Fruit fly (Drosophila melanogaster) whole organism, embryonic: Measurements from ENCODE around the gene fit.

ENCODE experiments used
- Antp ChIP-seq: fragments of 200-800 bp; sonication (Bioruptor generic); optimal IDR thresholded peaks from 3 replicates; lab custom pipeline; 2016; ENCODE audit warnings: missing biosample characterization, missing genetic modification characterization
- Asciz ChIP-seq: fragments of 200-800 bp; sonication (Bioruptor generic); optimal IDR thresholded peaks from 2 replicates; lab custom pipeline; 2017; ENCODE audit warnings: missing biosample characterization, mild to moderate bottlenecking, missing genetic modification characterization, missing genetic modification reagents
- Atf-2 ChIP-seq: fragments of 200-800 bp; sonication (Bioruptor generic); optimal IDR thresholded peaks from 2 replicates; lab custom pipeline; 2016; ENCODE audit warnings: missing biosample characterization, missing genetic modification characterization
- Bdp1 ChIP-seq: fragments of 200-800 bp; sonication (Bioruptor generic); optimal IDR thresholded peaks from 3 replicates; lab custom pipeline; 2016; ENCODE audit warnings: missing biosample characterization, missing genetic modification characterization
- Bgb ChIP-seq: fragments of 200-800 bp; sonication (Bioruptor generic); IDR thresholded peaks from 2 replicates; pipeline ENCODE4 v1.3.6; 2022; ENCODE audit warnings: missing biosample characterization, missing genetic modification characterization; ENCODE audit not compliant: partially characterized antibody
- CG11695 ChIP-seq: fragments of 200-800 bp; sonication (Bioruptor generic); IDR thresholded peaks from 3 replicates; pipeline ENCODE4 v1.3.6; 2022; ENCODE audit warnings: missing biosample characterization, missing genetic modification characterization
- CG12155 ChIP-seq: fragments of 200-800 bp; sonication (Bioruptor generic); optimal IDR thresholded peaks from 3 replicates; lab custom pipeline; 2016; ENCODE audit warnings: missing biosample characterization, missing genetic modification characterization
- CG14667 ChIP-seq: fragments of 200-800 bp; sonication (Bioruptor generic); IDR thresholded peaks from 2 replicates; pipeline ENCODE4 v1.3.6; 2022; ENCODE audit warnings: missing biosample characterization, missing genetic modification characterization
- CG14710 ChIP-seq: fragments of 200-800 bp; sonication (Bioruptor generic); optimal IDR thresholded peaks from 3 replicates; lab custom pipeline; 2019; ENCODE audit warnings: missing biosample characterization, mild to moderate bottlenecking, missing genetic modification characterization, moderate library complexity
- CG2202 ChIP-seq: fragments of 200-800 bp; sonication (Bioruptor generic); optimal IDR thresholded peaks from 2 replicates; lab custom pipeline; 2018; ENCODE audit warnings: missing biosample characterization, mild to moderate bottlenecking, missing genetic modification characterization
- CG30403 ChIP-seq: fragments of 200-800 bp; sonication (Bioruptor generic); optimal IDR thresholded peaks from 3 replicates; lab custom pipeline; 2016; ENCODE audit warnings: missing biosample characterization, missing genetic modification characterization
- CG31224 ChIP-seq: fragments of 200-800 bp; sonication (Bioruptor generic); IDR thresholded peaks from 2 replicates; pipeline ENCODE4 v1.3.6; 2022; ENCODE audit warnings: missing biosample characterization, missing genetic modification characterization
- CG4854 ChIP-seq: fragments of 200-800 bp; sonication (Bioruptor generic); optimal IDR thresholded peaks from 2 replicates; lab custom pipeline; 2016; ENCODE audit warnings: missing biosample characterization, missing genetic modification characterization, inconsistent platforms
- CG7745 ChIP-seq: fragments of 200-800 bp; sonication (Bioruptor generic); optimal IDR thresholded peaks from 2 replicates; lab custom pipeline; 2018; ENCODE audit warnings: missing biosample characterization, mild to moderate bottlenecking, missing genetic modification characterization, moderate library complexity
- CG8924 ChIP-seq: fragments of 200-800 bp; optimal IDR thresholded peaks from 3 replicates; lab custom pipeline; 2019; ENCODE audit warnings: missing biosample characterization, mild to moderate bottlenecking, missing genetic modification characterization, moderate library complexity
- CG9876 ChIP-seq: fragments of 200-800 bp; sonication (Bioruptor generic); optimal IDR thresholded peaks from 2 replicates; lab custom pipeline; 2016; ENCODE audit warnings: missing biosample characterization, missing genetic modification characterization
- CTCF ChIP-seq: fragments of 200-800 bp; sonication (Bioruptor generic); optimal IDR thresholded peaks from 2 replicates; lab custom pipeline; 2017; ENCODE audit warnings: missing biosample characterization, mild to moderate bottlenecking, missing genetic modification characterization, moderate library complexity
- Dad ChIP-seq: fragments of 200-800 bp; sonication (Bioruptor generic); optimal IDR thresholded peaks from 3 replicates; lab custom pipeline; 2016; ENCODE audit warnings: missing biosample characterization, missing genetic modification characterization
- Dbx ChIP-seq: fragments of 200-800 bp; sonication (Bioruptor generic); IDR thresholded peaks from 3 replicates; pipeline ENCODE4 v1.3.6; 2022; ENCODE audit warnings: missing biosample characterization, missing genetic modification characterization
- HLHmδ ChIP-seq: fragments of 200-800 bp; sonication (Bioruptor generic); optimal IDR thresholded peaks from 2 replicates; lab custom pipeline; 2018; ENCODE audit warnings: missing biosample characterization, mild to moderate bottlenecking, missing genetic modification characterization, moderate library complexity
- Kr ChIP-seq: fragments of 200-800 bp; sonication (Bioruptor generic); optimal IDR thresholded peaks from 2 replicates; lab custom pipeline; 2017; ENCODE audit warnings: missing biosample characterization, mild to moderate bottlenecking, missing genetic modification characterization
- Max ChIP-seq: fragments of 200-800 bp; sonication (Bioruptor generic); optimal IDR thresholded peaks from 2 replicates; lab custom pipeline; 2016; ENCODE audit warnings: missing biosample characterization, mild to moderate bottlenecking, missing genetic modification characterization
- Med ChIP-seq: fragments of 200-800 bp; sonication (Bioruptor generic); peaks from one replicate; lab custom pipeline; 2016; ENCODE audit warnings: missing biosample characterization, missing genetic modification characterization, mild to moderate bottlenecking, inconsistent platforms, moderate library complexity
- Meics ChIP-seq: fragments of 200-800 bp; sonication (Bioruptor generic); optimal IDR thresholded peaks from 2 replicates; lab custom pipeline; 2017; ENCODE audit warnings: missing biosample characterization, mild to moderate bottlenecking, missing genetic modification characterization
- Mrtf ChIP-seq: fragments of 200-800 bp; sonication (Bioruptor generic); IDR thresholded peaks from 3 replicates; pipeline ENCODE4 v1.3.6; 2022; ENCODE audit warnings: missing biosample characterization, missing genetic modification characterization
- Nf-YC ChIP-seq: fragments of 200-800 bp; optimal IDR thresholded peaks from 3 replicates; lab custom pipeline; 2019; ENCODE audit warnings: missing biosample characterization, mild to moderate bottlenecking, missing genetic modification characterization, moderate library complexity
- Pdp1 ChIP-seq, 2 experiments: fragments of 200-800 bp; sonication (Bioruptor generic); optimal IDR thresholded peaks; 3 replicates each; lab custom pipeline; 2016; ENCODE audit warnings: missing biosample characterization in 2 of 2, missing genetic modification characterization in 2 of 2, mild to moderate bottlenecking in 1 of 2, moderate library complexity in 1 of 2
- Six4 ChIP-seq: fragments of 200-800 bp; sonication (Bioruptor generic); optimal IDR thresholded peaks from 2 replicates; lab custom pipeline; 2016; ENCODE audit warnings: missing biosample characterization, missing genetic modification characterization
- Spps ChIP-seq: fragments of 200-800 bp; sonication (Bioruptor generic); optimal IDR thresholded peaks from 2 replicates; lab custom pipeline; 2018; ENCODE audit warnings: missing biosample characterization, mild to moderate bottlenecking, missing genetic modification characterization
- Sry-β ChIP-seq: fragments of 200-800 bp; sonication (Bioruptor generic); optimal IDR thresholded peaks from 2 replicates; lab custom pipeline; 2018; ENCODE audit warnings: missing biosample characterization, mild to moderate bottlenecking, missing genetic modification characterization, moderate library complexity
- Sry-δ ChIP-seq: fragments of 200-800 bp; sonication (Bioruptor generic); optimal IDR thresholded peaks from 2 replicates; lab custom pipeline; 2016; ENCODE audit warnings: missing biosample characterization, missing genetic modification characterization
- abd-A ChIP-seq: fragments of 200-800 bp; sonication (Bioruptor generic); optimal IDR thresholded peaks from 3 replicates; lab custom pipeline; 2019; ENCODE audit warnings: missing biosample characterization, mild to moderate bottlenecking, missing genetic modification characterization, moderate library complexity
- amos ChIP-seq: fragments of 200-800 bp; sonication (Bioruptor generic); IDR thresholded peaks from 2 replicates; pipeline ENCODE4 v1.3.6; 2022; ENCODE audit warnings: missing biosample characterization, missing genetic modification characterization; ENCODE audit not compliant: partially characterized antibody
- cas ChIP-seq: fragments of 200-800 bp; sonication (Bioruptor generic); IDR thresholded peaks from 2 replicates; pipeline ENCODE4 v1.3.6; 2022; ENCODE audit warnings: missing biosample characterization, missing genetic modification characterization
- danr ChIP-seq: fragments of 200-800 bp; sonication (Bioruptor generic); IDR thresholded peaks from 2 replicates; pipeline ENCODE4 v1.3.6; 2022; ENCODE audit warnings: missing biosample characterization, missing genetic modification characterization
- emc ChIP-seq: fragments of 200-800 bp; sonication (Bioruptor generic); optimal IDR thresholded peaks from 2 replicates; lab custom pipeline; 2016; ENCODE audit warnings: missing biosample characterization, missing genetic modification characterization
- ewg ChIP-seq: fragments of 200-800 bp; sonication (Bioruptor generic); optimal IDR thresholded peaks from 3 replicates; lab custom pipeline; 2017; ENCODE audit warnings: mild to moderate bottlenecking, missing biosample characterization, missing genetic modification reagents, missing genetic modification characterization
- fd3F ChIP-seq: fragments of 200-800 bp; sonication (Bioruptor generic); optimal IDR thresholded peaks from 2 replicates; lab custom pipeline; 2018; ENCODE audit warnings: missing biosample characterization, mild to moderate bottlenecking, missing genetic modification characterization, moderate library complexity
- gem ChIP-seq: fragments of 200-800 bp; sonication (Bioruptor generic); optimal IDR thresholded peaks from 2 replicates; lab custom pipeline; 2019; ENCODE audit warnings: missing biosample characterization, mild to moderate bottlenecking, missing genetic modification characterization, moderate library complexity
- hbn ChIP-seq: fragments of 200-800 bp; sonication (Bioruptor generic); IDR thresholded peaks from 2 replicates; pipeline ENCODE4 v1.3.6; 2022; ENCODE audit warnings: missing biosample characterization, missing genetic modification characterization; ENCODE audit not compliant: partially characterized antibody
- lilli ChIP-seq: fragments of 200-800 bp; sonication (Bioruptor generic); optimal IDR thresholded peaks from 3 replicates; lab custom pipeline; 2016; ENCODE audit warnings: missing biosample characterization, missing genetic modification characterization
- nau ChIP-seq: fragments of 200-800 bp; sonication (Bioruptor generic); optimal IDR thresholded peaks from 3 replicates; lab custom pipeline; 2017; ENCODE audit warnings: missing biosample characterization, mild to moderate bottlenecking, missing genetic modification characterization, missing genetic modification reagents
- nerfin-2 ChIP-seq: fragments of 200-800 bp; sonication (Bioruptor generic); IDR thresholded peaks from 2 replicates; pipeline ENCODE4 v1.3.6; 2022; ENCODE audit warnings: missing biosample characterization, missing genetic modification characterization; ENCODE audit not compliant: partially characterized antibody
- nmo ChIP-seq: fragments of 200-800 bp; sonication (Bioruptor generic); optimal IDR thresholded peaks from 2 replicates; lab custom pipeline; 2018; ENCODE audit warnings: missing biosample characterization, mild to moderate bottlenecking, missing genetic modification characterization, moderate library complexity
- odd ChIP-seq: fragments of 200-800 bp; sonication (Bioruptor generic); optimal IDR thresholded peaks from 2 replicates; lab custom pipeline; 2017; ENCODE audit warnings: missing biosample characterization, mild to moderate bottlenecking, missing genetic modification characterization
- pnt ChIP-seq: fragments of 200-800 bp; sonication (Bioruptor generic); optimal IDR thresholded peaks from 3 replicates; lab custom pipeline; 2016; ENCODE audit warnings: missing biosample characterization, missing genetic modification characterization
- repo ChIP-seq: fragments of 200-800 bp; sonication (Bioruptor generic); optimal IDR thresholded peaks from 2 replicates; lab custom pipeline; 2016; ENCODE audit warnings: missing biosample characterization, missing genetic modification characterization
- sens-2 ChIP-seq: fragments of 200-800 bp; sonication (Bioruptor generic); IDR thresholded peaks from 2 replicates; pipeline ENCODE4 v1.3.6; 2022; ENCODE audit warnings: missing biosample characterization, missing genetic modification characterization
- twi ChIP-seq: fragments of 200-800 bp; optimal IDR thresholded peaks from 2 replicates; lab custom pipeline; 2019; ENCODE audit warnings: missing biosample characterization, mild to moderate bottlenecking, missing genetic modification characterization, moderate library complexity
- unpg ChIP-seq: fragments of 200-800 bp; sonication (Bioruptor generic); optimal IDR thresholded peaks from 3 replicates; lab custom pipeline; 2018; ENCODE audit warnings: missing biosample characterization, mild to moderate bottlenecking, missing genetic modification characterization, moderate library complexity
- vfl ChIP-seq: fragments of 200-800 bp; sonication (Bioruptor generic); optimal IDR thresholded peaks from 2 replicates; lab custom pipeline; 2016; ENCODE audit warnings: missing biosample characterization, missing genetic modification characterization

The fit gene

dm6 chr3R:21849988-21850460 lies 34.2 kb downstream of the fit start (continued):
- peak; percentile 15; the same call in 1 of the 2 replicates for TF ChIP-seq amos
- 0 out of 3 replicates have a peak, but pooled peaks have one; percentile 40 for TF ChIP-seq Mrtf
- TF ChIP-seq abd-A (tag; lab: Kevin White, UChicago) = no peak
- no peak for TF ChIP-seq Sry-δ
- TF ChIP-seq lilli (GFP tag; lab: Kevin White, UChicago) = peak; percentile 64
- no peak for TF ChIP-seq Asciz
- TF ChIP-seq fd3F = no peak
- no peak for TF ChIP-seq CG7745 (tag; lab: Kevin White, UChicago)
- TF ChIP-seq danr (GFP tag; lab: Robert Waterston, UW) = no peak
- TF ChIP-seq Med (GFP tag; lab: Kevin White, UChicago) = peak; percentile 73
- TF ChIP-seq nerfin-2 (GFP tag; lab: Robert Waterston, UW) = no peak
- peak; percentile 5 to 21 for TF ChIP-seq Pdp1 (GFP tag; optimal IDR thresholded peaks at IDR 0.05; lab: Kevin White, UChicago)
- peak; percentile 33 for TF ChIP-seq pnt (GFP tag; lab: Kevin White, UChicago)
- no peak for TF ChIP-seq CG9876 (GFP tag; lab: Kevin White, UChicago)
- peak; percentile 31 for TF ChIP-seq CG14710
- peak; percentile 57 for TF ChIP-seq Antp (GFP tag; lab: Kevin White, UChicago)
- TF ChIP-seq CTCF (GFP tag; lab: Kevin White, UChicago) = no peak
- no peak for TF ChIP-seq emc (GFP tag; lab: Kevin White, UChicago)
- peak; percentile 34 for TF ChIP-seq unpg (GFP tag; lab: Kevin White, UChicago)
- TF ChIP-seq CG2202 (tag; lab: Kevin White, UChicago) = no peak
- peak; percentile 46 for TF ChIP-seq CG12155 (GFP tag; lab: Kevin White, UChicago)
- TF ChIP-seq Kr (GFP tag; lab: Kevin White, UChicago) = no peak
- TF ChIP-seq Sry-β (GFP tag; lab: Kevin White, UChicago) = no peak
- TF ChIP-seq CG14667 = no peak
- no peak for TF ChIP-seq Nf-YC
- TF ChIP-seq Bgb = no peak
- TF ChIP-seq CG30403 (GFP tag; lab: Kevin White, UChicago) = peak; percentile 7
- no peak for TF ChIP-seq vfl (GFP tag; lab: Kevin White, UChicago)
- TF ChIP-seq CG11695 = 0 out of 3 replicates have a peak, but pooled peaks have one; percentile 25
- peak; percentile 84 for TF ChIP-seq twi (tag; lab: Kevin White, UChicago)
- TF ChIP-seq CG8924 (tag; lab: Kevin White, UChicago) = peak; percentile 14
- TF ChIP-seq sens-2 (GFP tag; lab: Robert Waterston, UW) = no peak
- peak; percentile 14 for TF ChIP-seq Six4
- TF ChIP-seq Dad (GFP tag; lab: Kevin White, UChicago) = peak; percentile 22
- TF ChIP-seq HLHmδ (GFP tag; lab: Kevin White, UChicago) = no peak
- peak; percentile 7 for TF ChIP-seq odd (GFP tag; lab: Kevin White, UChicago)
- no peak for TF ChIP-seq Max (GFP tag; lab: Kevin White, UChicago)
- peak; percentile 43 for TF ChIP-seq gem (tag; lab: Kevin White, UChicago)
- TF ChIP-seq CG4854 (GFP tag; lab: Kevin White, UChicago) = no peak
- TF ChIP-seq Meics (GFP tag; lab: Kevin White, UChicago) = no peak
- TF ChIP-seq CG31224 = no peak
- TF ChIP-seq Spps (tag; lab: Kevin White, UChicago) = no peak
- TF ChIP-seq ewg (GFP tag; lab: Kevin White, UChicago) = peak; percentile 25
- TF ChIP-seq Dbx (GFP tag; lab: Robert Waterston, UW) = no peak
- peak; percentile 36 for TF ChIP-seq nmo (GFP tag; lab: Kevin White, UChicago)
- TF ChIP-seq repo = no peak
- TF ChIP-seq Atf-2 (GFP tag; lab: Kevin White, UChicago) = peak; percentile 0
- TF ChIP-seq cas (GFP tag; lab: Robert Waterston, UW) = no peak
- no peak for TF ChIP-seq hbn
- TF ChIP-seq nau (GFP tag; lab: Kevin White, UChicago) = no peak
- TF ChIP-seq Bdp1 (GFP tag; lab: Kevin White, UChicago) = no peak
